Worm (Caenorhabditis elegans): ENCODE measurements around the gene nhr-209.
A peak's percentile ranks its signal among the peaks of the same experiment; 100 is the strongest.

Gene nhr-209

ce11 chrV:12085867-12086634 lies 11.9 kb upstream of the nhr-209 start:
- no peak for TF ChIP-seq dmd-4 (tag; optimal IDR thresholded peaks at IDR 0.05)
- TF ChIP-seq ceh-82 (tag; optimal IDR thresholded peaks at IDR 0.05) = no peak
- peak; percentile 16 for TF ChIP-seq fos-1 (tag; optimal IDR thresholded peaks at IDR 0.05)

ce11 chrV:12086934-12087333 lies 11.0 kb upstream of the nhr-209 start, which contains the start of gene gana-1:
TSS of gene gana-1 (plus strand) at chrV:12087234.
- no peak for TF ChIP-seq nhr-23 (tag; optimal IDR thresholded peaks at IDR 0.05)
- no peak for TF ChIP-seq egl-27 (tag; optimal IDR thresholded peaks at IDR 0.05)

- TF ChIP-seq gmeb-1 (tag; optimal IDR thresholded peaks at IDR 0.05) (no peak), ztf-1 (GFP tag; conservative IDR thresholded peaks at IDR 0.05) (no peak), nhr-25 (tag; optimal IDR thresholded peaks at IDR 0.05) (no peak), lin-11 (tag; optimal IDR thresholded peaks at IDR 0.05) (no peak), elt-3 (tag; optimal IDR thresholded peaks at IDR 0.05) (no peak), Y55F3AM.14 (GFP tag; optimal IDR thresholded peaks at IDR 0.05) (no peak), crh-2 (tag; optimal IDR thresholded peaks at IDR 0.05) (no peak), F13H6.1 (tag; optimal IDR thresholded peaks at IDR 0.05) (no peak), nhr-77 (tag; optimal IDR thresholded peaks at IDR 0.05) (no peak), ztf-11 (tag; optimal IDR thresholded peaks at IDR 0.05) (no peak), alr-1 (tag; optimal IDR thresholded peaks at IDR 0.05) (no peak), blmp-1 (tag; optimal IDR thresholded peaks at IDR 0.05; ENCODE audit: insufficient read depth) (no peak), aly-2 (tag; optimal IDR thresholded peaks at IDR 0.05) (no peak), sem-4 (tag; optimal IDR thresholded peaks at IDR 0.05) (no peak), nhr-6 (tag; optimal IDR thresholded peaks at IDR 0.05) (no peak), egl-27 (tag; optimal IDR thresholded peaks at IDR 0.05) (no peak), nhr-23 (tag; optimal IDR thresholded peaks at IDR 0.05) (no peak), ztf-4 (tag; optimal IDR thresholded peaks at IDR 0.05) (no peak)
Observed at ce11 chrV:12088773-12089172, 9.2 kb upstream of the nhr-209 start, which contains the start of gene R07B7.12. TSS of gene R07B7.12 (plus strand) at chrV:12089073.

- TF ChIP-seq ztf-4 (tag; optimal IDR thresholded peaks at IDR 0.05) (no peak), alr-1 (tag; optimal IDR thresholded peaks at IDR 0.05) (no peak), F13H6.1 (tag; optimal IDR thresholded peaks at IDR 0.05) (peak; percentile 7), blmp-1 (tag; optimal IDR thresholded peaks at IDR 0.05; ENCODE audit: insufficient read depth) (no peak), unc-55 (GFP tag; optimal IDR thresholded peaks at IDR 0.05) (no peak), nhr-23 (tag; optimal IDR thresholded peaks at IDR 0.05) (no peak), dmd-4 (tag; optimal IDR thresholded peaks at IDR 0.05) (no peak), egl-27 (tag; optimal IDR thresholded peaks at IDR 0.05) (no peak), ama-1 (optimal IDR thresholded peaks at IDR 0.05) (no peak), snpc-4 (tag; optimal IDR thresholded peaks at IDR 0.05) (no peak), unc-39 (tag; optimal IDR thresholded peaks at IDR 0.05) (no peak), ZK546.5 (tag; optimal IDR thresholded peaks at IDR 0.05) (no peak), lin-13 (GFP tag; optimal IDR thresholded peaks at IDR 0.05) (no peak), aly-2 (tag; optimal IDR thresholded peaks at IDR 0.05) (no peak), nhr-25 (tag; optimal IDR thresholded peaks at IDR 0.05) (peak; percentile 12), elt-3 (tag; optimal IDR thresholded peaks at IDR 0.05) (no peak), unc-62 (GFP tag; optimal IDR thresholded peaks at IDR 0.05) (no peak), nhr-21 (tag; optimal IDR thresholded peaks at IDR 0.05) (no peak), gmeb-1 (tag; optimal IDR thresholded peaks at IDR 0.05) (no peak), nhr-77 (tag; optimal IDR thresholded peaks at IDR 0.05) (no peak), crh-2 (tag; optimal IDR thresholded peaks at IDR 0.05) (peak; percentile 67), sem-4 (tag; optimal IDR thresholded peaks at IDR 0.05) (no peak), nhr-129 (tag; optimal IDR thresholded peaks at IDR 0.05) (peak; percentile 71), elt-1 (tag; optimal IDR thresholded peaks at IDR 0.05) (no peak), ceh-16 (tag; optimal IDR thresholded peaks at IDR 0.05) (no peak), ztf-1 (GFP tag; conservative IDR thresholded peaks at IDR 0.05) (no peak), Y55F3AM.14 (GFP tag; optimal IDR thresholded peaks at IDR 0.05) (no peak), lsy-2 (tag; optimal IDR thresholded peaks at IDR 0.05) (no peak), lin-11 (tag; optimal IDR thresholded peaks at IDR 0.05) (no peak), sma-9 (GFP tag; optimal IDR thresholded peaks at IDR 0.05) (peak; percentile 56), sma-9 (tag; optimal IDR thresholded peaks at IDR 0.05) (no peak), ztf-11 (tag; optimal IDR thresholded peaks at IDR 0.05) (no peak), mdl-1 (tag; optimal IDR thresholded peaks at IDR 0.05) (no peak), mbf-1 (tag; optimal IDR thresholded peaks at IDR 0.05) (no peak), R02D3.7 (tag; optimal IDR thresholded peaks at IDR 0.05) (no peak), ceh-82 (tag; optimal IDR thresholded peaks at IDR 0.05) (no peak), nhr-11 (tag; optimal IDR thresholded peaks at IDR 0.05) (no peak), sma-3 (GFP tag; optimal IDR thresholded peaks at IDR 0.05) (peak; percentile 21), nhr-6 (tag; optimal IDR thresholded peaks at IDR 0.05) (no peak), nhr-237 (tag; optimal IDR thresholded peaks at IDR 0.05) (no peak), mab-5 (tag; optimal IDR thresholded peaks at IDR 0.05) (no peak), nhr-10 (tag; optimal IDR thresholded peaks at IDR 0.05) (no peak), zag-1 (tag; optimal IDR thresholded peaks at IDR 0.05) (no peak), fos-1 (tag; optimal IDR thresholded peaks at IDR 0.05) (peak; percentile 85)
Observed at ce11 chrV:12091759-12092158, 6.2 kb upstream of the nhr-209 start, which contains the start of gene nhr-206. TSS of gene nhr-206 (plus strand) at chrV:12092006.

All from whole organism, L2 larva.